Fruit fly (Drosophila melanogaster) S2 (cell line): Measurements from ENCODE around the gene CG11695.

ENCODE experiments used
- CG8478 ChIP-seq: fragments of >200 bp; optimal IDR thresholded peaks from 2 replicates; lab custom pipeline; 2018
- CTCF ChIP-seq, 2 experiments: fragments of >200 bp; optimal IDR thresholded peaks; 2 replicates each; lab custom pipeline; 2018

DNA sequence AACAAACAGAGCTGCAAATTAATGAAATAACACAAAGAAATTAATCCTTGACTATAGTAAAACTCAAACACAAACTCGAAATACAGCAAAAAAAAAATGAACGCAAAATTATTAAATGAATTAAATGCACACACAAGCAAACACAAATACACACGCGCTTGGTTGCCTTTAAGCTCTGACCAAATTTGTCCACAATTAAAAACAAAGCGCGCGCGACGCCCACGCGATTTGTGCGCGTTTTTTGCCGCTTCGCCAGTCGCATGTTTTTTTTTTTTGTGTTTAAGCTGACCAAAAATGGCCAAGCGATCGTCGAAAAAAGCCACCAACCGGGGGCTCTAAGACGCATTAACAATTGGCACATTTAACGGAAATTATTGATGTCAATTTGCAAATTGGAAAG, 33.4 kb upstream of the CG11695 start:
- TF ChIP-seq CTCF (optimal IDR thresholded peaks at IDR 0.05; lab: Kevin White, UChicago), result no peak
- no peak for TF ChIP-seq CG8478 (lab: Kevin White, UChicago)
